Worm (Caenorhabditis elegans) whole organism, young adult: ENCODE measurements around the gene hizr-1.

Experiments used
- B0336.3 ChIP-seq: fragments of 200-800 bp; sonication (Bioruptor generic); IDR thresholded peaks from 2 replicates; pipeline ENCODE4 v1.3.6; 2022; ENCODE audit warnings: missing genetic modification characterization, missing compliant biosample characterization
- D2030.7 ChIP-seq: fragments of 200-800 bp; sonication (Bioruptor generic); IDR thresholded peaks from 2 replicates; pipeline ENCODE4 v1.3.6; 2022; ENCODE audit warnings: missing genetic modification reagents, missing genetic modification characterization, missing compliant biosample characterization
- F57A8.1 ChIP-seq: fragments of 200-800 bp; sonication (Bioruptor generic); optimal IDR thresholded peaks from 2 replicates; lab custom pipeline; 2018; ENCODE audit warnings: mild to moderate bottlenecking, missing genetic modification characterization, moderate library complexity, missing compliant biosample characterization
- K11D2.4 ChIP-seq: fragments of 200-800 bp; sonication (Bioruptor generic); IDR thresholded peaks from 2 replicates; pipeline ENCODE4 v1.3.6; 2022; ENCODE audit warnings: missing genetic modification reagents, missing genetic modification characterization, missing compliant biosample characterization
- T07F8.4 ChIP-seq: sonication (generic microtip); optimal IDR thresholded peaks from 2 replicates; lab custom pipeline; 2016; ENCODE audit warnings: mild to moderate bottlenecking, missing genetic modification characterization, moderate library complexity, missing compliant biosample characterization
- T26A5.8 ChIP-seq: sonication (generic microtip); optimal IDR thresholded peaks from 2 replicates; lab custom pipeline; 2016; ENCODE audit warnings: missing genetic modification characterization, missing compliant biosample characterization
- Y53G8AR.9 ChIP-seq: fragments of 200-800 bp; sonication (Bioruptor generic); conservative IDR thresholded peaks from 2 replicates; pipeline ENCODE4 v1.3.6; 2022; ENCODE audit warnings: missing genetic modification reagents, missing genetic modification characterization, missing compliant biosample characterization
- Y95B8A.8 ChIP-seq: fragments of 200-800 bp; sonication (Bioruptor generic); IDR thresholded peaks from 2 replicates; pipeline ENCODE4 v1.3.6; 2022; ENCODE audit warnings: missing genetic modification reagents, missing genetic modification characterization, missing compliant biosample characterization
- ama-1 ChIP-seq, 3 experiments: fragments of 150-350 bp in 1 of 3; sonication (generic microtip) in 2 of 3; optimal IDR thresholded peaks; 2 replicates each; lab custom pipeline; 2014 to 2018; ENCODE audit warnings: missing biosample characterization in 2 of 3, missing genetic modification characterization in 2 of 3, missing genetic modification reagents in 2 of 3
- athp-1 ChIP-seq: sonication (generic microtip); optimal IDR thresholded peaks from 2 replicates; lab custom pipeline; 2017; ENCODE audit warnings: mild to moderate bottlenecking, missing genetic modification characterization, missing compliant biosample characterization
- attf-6 ChIP-seq: fragments of 200-800 bp; sonication (Bioruptor generic); IDR thresholded peaks from 2 replicates; pipeline ENCODE4 v1.3.6; 2022; ENCODE audit warnings: missing genetic modification reagents, missing genetic modification characterization, missing compliant biosample characterization
- ccch-3 ChIP-seq: fragments of 200-800 bp; sonication (Bioruptor generic); optimal IDR thresholded peaks from 2 replicates; lab custom pipeline; 2018; ENCODE audit warnings: mild to moderate bottlenecking, missing genetic modification characterization, missing compliant biosample characterization
- ceh-79 ChIP-seq: sonication (generic microtip); optimal IDR thresholded peaks from 2 replicates; lab custom pipeline; 2017; ENCODE audit warnings: mild to moderate bottlenecking, missing genetic modification characterization, missing compliant biosample characterization
- chd-7 ChIP-seq: sonication (generic microtip); optimal IDR thresholded peaks from 2 replicates; lab custom pipeline; 2016; ENCODE audit warnings: mild to moderate bottlenecking, missing genetic modification characterization, moderate library complexity, missing compliant biosample characterization
- dpl-1 ChIP-seq: fragments of 150-350 bp; optimal IDR thresholded peaks from 2 replicates; lab custom pipeline; 2014; ENCODE audit warnings: missing biosample characterization, missing genetic modification reagents, missing genetic modification characterization
- efl-1 ChIP-seq: fragments of 150-350 bp; optimal IDR thresholded peaks from 2 replicates; lab custom pipeline; 2014; ENCODE audit warnings: missing biosample characterization, missing genetic modification reagents, missing genetic modification characterization
- egrh-3 ChIP-seq: fragments of 200-800 bp; sonication (Bioruptor generic); IDR thresholded peaks from 2 replicates; pipeline ENCODE4 v1.3.6; 2022; ENCODE audit warnings: missing genetic modification reagents, missing genetic modification characterization, missing compliant biosample characterization
- ekl-4 ChIP-seq: fragments of 200-800 bp; sonication (Bioruptor generic); IDR thresholded peaks from 2 replicates; pipeline ENCODE4 v1.3.6; 2022; ENCODE audit warnings: missing genetic modification reagents, missing genetic modification characterization, missing compliant biosample characterization
- ets-4 ChIP-seq: fragments of 200-800 bp; sonication (Bioruptor generic); optimal IDR thresholded peaks from 2 replicates; lab custom pipeline; 2018; ENCODE audit warnings: mild to moderate bottlenecking, missing genetic modification characterization, missing compliant biosample characterization
- hmg-1.2 ChIP-seq: fragments of 200-800 bp; sonication (Bioruptor generic); IDR thresholded peaks from 2 replicates; pipeline ENCODE4 v1.3.6; 2022; ENCODE audit warnings: missing genetic modification reagents, missing genetic modification characterization, missing compliant biosample characterization
- hmg-20 ChIP-seq: fragments of 200-800 bp; sonication (Bioruptor generic); IDR thresholded peaks from 2 replicates; pipeline ENCODE4 v1.3.6; 2022; ENCODE audit warnings: missing genetic modification reagents, missing genetic modification characterization, missing compliant biosample characterization
- hsf-1 ChIP-seq: fragments of 200-800 bp; sonication (Bioruptor generic); IDR thresholded peaks from 2 replicates; pipeline ENCODE4 v1.3.6; 2022; ENCODE audit warnings: missing genetic modification reagents, missing genetic modification characterization, missing compliant biosample characterization
- let-526 ChIP-seq: fragments of 200-800 bp; sonication (Bioruptor generic); IDR thresholded peaks from 2 replicates; pipeline ENCODE4 v1.3.6; 2022; ENCODE audit warnings: missing genetic modification reagents, missing genetic modification characterization, missing compliant biosample characterization
- let-607 ChIP-seq, 2 experiments: fragments of 200-800 bp in 1 of 2; sonication (Bioruptor generic) in 1 of 2; sonication (generic microtip) in 1 of 2; optimal IDR thresholded peaks; 2 replicates each; lab custom pipeline; 2016 to 2018; ENCODE audit warnings: mild to moderate bottlenecking in 2 of 2, missing compliant biosample characterization in 2 of 2, missing genetic modification characterization in 2 of 2, moderate library complexity in 2 of 2, missing genotype in 1 of 2
- lin-26 ChIP-seq: fragments of 200-800 bp; sonication (Bioruptor generic); IDR thresholded peaks from 2 replicates; pipeline ENCODE4 v1.3.6; 2022; ENCODE audit warnings: missing genetic modification reagents, missing genetic modification characterization, missing compliant biosample characterization
- lsl-1 ChIP-seq: fragments of 200-800 bp; sonication (Bioruptor generic); optimal IDR thresholded peaks from 2 replicates; lab custom pipeline; 2018; ENCODE audit warnings: mild to moderate bottlenecking, missing genetic modification characterization, moderate library complexity, missing compliant biosample characterization
- madf-3 ChIP-seq: fragments of 200-800 bp; sonication (Bioruptor generic); IDR thresholded peaks from 2 replicates; pipeline ENCODE4 v1.3.6; 2022; ENCODE audit warnings: missing genetic modification reagents, missing genetic modification characterization, missing compliant biosample characterization
- mel-28 ChIP-seq: sonication (generic microtip); optimal IDR thresholded peaks from 2 replicates; lab custom pipeline; 2016; ENCODE audit warnings: borderline replicate concordance, mild to moderate bottlenecking, missing genetic modification characterization, missing compliant biosample characterization
- nfya-1 ChIP-seq: sonication (generic microtip); optimal IDR thresholded peaks from 2 replicates; lab custom pipeline; 2017; ENCODE audit warnings: antibody characterized with exemption, missing compliant biosample characterization, missing genetic modification characterization, borderline replicate concordance; ENCODE audit not compliant: insufficient read depth
- nhr-179 ChIP-seq: sonication (generic microtip); optimal IDR thresholded peaks from 2 replicates; lab custom pipeline; 2016; ENCODE audit warnings: mild to moderate bottlenecking, missing genetic modification characterization, missing compliant biosample characterization
- nhr-90 ChIP-seq: sonication (generic microtip); optimal IDR thresholded peaks from 2 replicates; lab custom pipeline; 2016; ENCODE audit warnings: missing genotype, mild to moderate bottlenecking, missing genetic modification characterization, missing compliant biosample characterization
- rcor-1 ChIP-seq: fragments of 200-800 bp; sonication (Bioruptor generic); IDR thresholded peaks from 2 replicates; pipeline ENCODE4 v1.3.6; 2022; ENCODE audit warnings: missing genetic modification reagents, missing genetic modification characterization, missing compliant biosample characterization
- rec-8 ChIP-seq, 2 experiments: sonication (generic microtip); optimal IDR thresholded peaks; 2 replicates each; lab custom pipeline; 2016; ENCODE audit warnings: mild to moderate bottlenecking in 2 of 2, missing genetic modification characterization in 2 of 2, missing genetic modification reagents in 2 of 2, missing genotype in 2 of 2, missing biosample characterization in 1 of 2, missing compliant biosample characterization in 1 of 2, moderate library complexity in 1 of 2
- repo-1 ChIP-seq: sonication (generic microtip); optimal IDR thresholded peaks from 2 replicates; lab custom pipeline; 2017; ENCODE audit warnings: mild to moderate bottlenecking, missing genetic modification characterization, missing compliant biosample characterization
- rpc-1 ChIP-seq, 2 experiments: fragments of 150-350 bp in 1 of 2; sonication (generic microtip) in 1 of 2; optimal IDR thresholded peaks; 2 replicates each; lab custom pipeline; 2014 to 2018; ENCODE audit warnings: missing biosample characterization in 1 of 2, missing genetic modification characterization in 1 of 2, missing genetic modification reagents in 1 of 2, missing genotype in 1 of 2
- sdz-38 ChIP-seq: sonication (generic microtip); optimal IDR thresholded peaks from 2 replicates; lab custom pipeline; 2016; ENCODE audit warnings: missing genotype, missing genetic modification characterization, missing compliant biosample characterization
- somi-1 ChIP-seq: fragments of 200-800 bp; sonication (Bioruptor generic); optimal IDR thresholded peaks from 2 replicates; lab custom pipeline; 2018; ENCODE audit warnings: mild to moderate bottlenecking, missing genetic modification characterization, missing compliant biosample characterization
- tbx-9 ChIP-seq: sonication (generic microtip); optimal IDR thresholded peaks from 2 replicates; lab custom pipeline; 2016; ENCODE audit warnings: borderline replicate concordance, missing genetic modification characterization, inconsistent platforms, missing compliant biosample characterization
- tlf-1 ChIP-seq: fragments of 200-800 bp; sonication (Bioruptor generic); optimal IDR thresholded peaks from 2 replicates; lab custom pipeline; 2018; ENCODE audit warnings: mild to moderate bottlenecking, missing genetic modification characterization, missing compliant biosample characterization
- zfh-2 ChIP-seq: fragments of 200-800 bp; sonication (Bioruptor generic); conservative IDR thresholded peaks from 2 replicates; pipeline ENCODE4 v1.3.6; 2022; ENCODE audit warnings: missing genetic modification reagents, missing genetic modification characterization, missing compliant biosample characterization
- zim-3 ChIP-seq: sonication (generic microtip); optimal IDR thresholded peaks from 2 replicates; lab custom pipeline; 2017; ENCODE audit warnings: mild to moderate bottlenecking, missing genetic modification characterization, moderate library complexity, missing compliant biosample characterization
- ztf-18 ChIP-seq: sonication (generic microtip); optimal IDR thresholded peaks from 2 replicates; lab custom pipeline; 2016; ENCODE audit warnings: missing genotype, mild to moderate bottlenecking, missing genetic modification characterization, missing compliant biosample characterization
- ztf-22 ChIP-seq: fragments of 200-800 bp; sonication (Bioruptor generic); optimal IDR thresholded peaks from 2 replicates; lab custom pipeline; 2018; ENCODE audit warnings: mild to moderate bottlenecking, missing genetic modification characterization, moderate library complexity, missing compliant biosample characterization
- ztf-26 ChIP-seq: sonication (generic microtip); optimal IDR thresholded peaks from 2 replicates; lab custom pipeline; 2017; ENCODE audit warnings: missing genetic modification characterization, missing compliant biosample characterization

hizr-1 gene

DNA sequence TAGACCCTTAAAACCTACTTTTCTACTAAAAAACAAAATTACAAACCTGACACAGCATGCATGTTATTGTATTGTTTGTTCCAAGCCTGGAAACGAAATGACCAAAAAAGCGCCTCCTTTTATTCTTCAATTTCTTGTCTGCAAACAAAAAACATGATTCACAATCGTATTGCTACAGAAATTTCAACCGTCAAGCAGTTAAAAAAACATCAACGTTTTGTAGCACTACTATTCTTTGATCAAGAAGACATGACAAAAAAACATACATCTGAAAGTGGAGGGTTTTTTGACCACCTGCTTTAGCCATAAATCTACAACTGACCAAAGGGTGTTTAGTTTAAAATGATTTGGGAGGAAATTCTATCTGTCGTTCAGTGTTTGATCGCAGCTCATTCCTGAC, 36.9 kb upstream of the hizr-1 start, which contains the start of gene F38B2.6:
TSS of gene F38B2.6 (minus strand) at position 101 of the 400 bp plus-strand sequence.
- TF ChIP-seq madf-3 (GFP tag; lab: Robert Waterston, UW) = no peak
- TF ChIP-seq tlf-1 = no peak
- TF ChIP-seq hsf-1 (GFP tag; lab: Robert Waterston, UW) = no peak
- TF ChIP-seq ceh-79 = no peak
- no peak for TF ChIP-seq rcor-1 (GFP tag; lab: Robert Waterston, UW)

DNA sequence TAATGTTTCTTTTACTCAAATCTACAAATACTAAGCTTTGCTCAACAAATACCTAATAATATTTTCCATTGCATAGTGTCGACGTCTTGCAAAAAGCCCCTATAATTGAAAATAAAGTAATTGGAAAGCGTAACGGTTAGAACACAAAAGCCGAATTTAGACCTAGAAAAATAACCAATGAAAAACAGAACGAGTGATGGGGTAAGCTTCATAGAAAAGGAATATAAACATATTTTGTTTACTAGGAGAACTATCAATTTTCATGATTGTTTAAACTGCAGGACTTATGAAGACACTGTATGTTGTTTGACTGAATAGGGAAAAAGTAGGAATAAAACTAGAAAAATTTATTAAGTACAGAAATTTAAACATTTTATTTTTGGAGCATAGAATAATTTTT, 31.8 kb upstream of the hizr-1 start, which contains the start of gene F38B2.3:
TSS of gene F38B2.3 (minus strand) at position 101 of the 400 bp plus-strand sequence.
- TF ChIP-seq ets-4 (no peak), ztf-26 (tag; lab: Kevin White, UChicago) (no peak), T07F8.4 (no peak), ama-1 (optimal IDR thresholded peaks at IDR 0.05; lab: Kevin White, UChicago) (no peak), ama-1 (GFP tag; optimal IDR thresholded peaks at IDR 0.05; lab: Kevin White, UChicago) (no peak), let-607 (tag; optimal IDR thresholded peaks at IDR 0.05; lab: Kevin White, UChicago) (no peak), egrh-3 (no peak), hmg-1.2 (GFP tag; lab: Robert Waterston, UW) (no peak), chd-7 (tag; lab: Kevin White, UChicago) (no peak), F57A8.1 (GFP tag; lab: Kevin White, UChicago) (no peak), repo-1 (no peak), nhr-90 (tag; lab: Kevin White, UChicago) (no peak), ccch-3 (GFP tag; lab: Kevin White, UChicago) (no peak), ztf-18 (tag; lab: Kevin White, UChicago) (no peak), tbx-9 (tag; lab: Kevin White, UChicago) (no peak)

DNA sequence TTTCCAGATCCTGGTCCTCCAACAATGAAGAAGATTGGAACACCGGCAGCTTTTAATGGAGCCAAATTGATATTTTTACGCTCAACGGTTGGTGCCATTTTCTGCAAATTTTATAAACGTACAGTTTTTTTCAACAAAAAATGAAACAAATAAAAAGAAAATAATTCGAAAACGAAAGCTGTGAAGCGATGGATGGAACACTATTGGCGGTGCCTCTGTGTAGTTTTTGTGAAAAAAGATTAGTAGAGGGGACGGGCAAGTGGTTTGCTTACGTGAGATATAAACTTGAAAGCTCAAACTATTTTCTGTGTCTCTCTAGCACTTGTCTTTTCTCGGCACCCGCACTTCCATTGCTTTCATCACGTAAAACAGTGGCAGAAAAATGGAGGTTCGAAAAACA, 30.5 kb upstream of the hizr-1 start, which contains the start of gene F38B2.4:
TSS of gene F38B2.4 (minus strand) at position 101 of the 400 bp plus-strand sequence.
- TF ChIP-seq Y53G8AR.9 (GFP tag; lab: Robert Waterston, UW) (no peak), rec-8 (tag; optimal IDR thresholded peaks at IDR 0.05; lab: Kevin White, UChicago) (no peak), D2030.7 (GFP tag; lab: Robert Waterston, UW) (no peak), attf-6 (GFP tag; lab: Robert Waterston, UW) (no peak), sdz-38 (tag; lab: Kevin White, UChicago) (no peak), B0336.3 (GFP tag; lab: Robert Waterston, UW) (no peak), K11D2.4 (no peak), Y95B8A.8 (GFP tag; lab: Robert Waterston, UW) (no peak), zfh-2 (GFP tag; lab: Robert Waterston, UW) (no peak), egrh-3 (no peak), mel-28 (tag; lab: Kevin White, UChicago) (no peak), athp-1 (tag; lab: Kevin White, UChicago) (no peak), lsl-1 (GFP tag; lab: Kevin White, UChicago) (no peak), ztf-22 (GFP tag; lab: Kevin White, UChicago) (no peak)

DNA sequence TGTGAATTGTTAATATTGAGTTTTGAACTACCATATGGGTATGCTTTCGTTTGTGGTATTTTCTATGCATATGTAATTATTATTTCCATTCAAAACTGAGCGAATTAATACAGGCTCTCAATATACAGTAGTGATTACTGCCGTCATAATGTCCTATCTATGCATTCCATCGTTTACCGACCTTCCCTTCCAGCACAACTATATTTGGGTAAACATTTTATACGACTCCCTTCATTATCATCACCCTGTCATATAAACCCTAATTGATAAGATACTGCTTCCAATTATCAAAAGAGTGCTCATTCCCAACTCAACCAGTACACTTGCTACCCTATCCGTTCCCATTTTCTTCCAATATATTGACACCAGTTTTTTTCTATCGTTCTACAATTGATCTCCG, 28.2 kb upstream of the hizr-1 start:
- no peak for TF ChIP-seq Y53G8AR.9 (GFP tag; lab: Robert Waterston, UW)
- TF ChIP-seq T26A5.8 (tag; lab: Kevin White, UChicago) = no peak
- no peak for TF ChIP-seq dpl-1
- no peak for TF ChIP-seq Y95B8A.8 (GFP tag; lab: Robert Waterston, UW)
- no peak for TF ChIP-seq ets-4
- no peak for TF ChIP-seq let-526
- no peak for TF ChIP-seq ekl-4 (GFP tag; lab: Robert Waterston, UW)
- TF ChIP-seq nhr-179 (tag; lab: Kevin White, UChicago) = no peak
- TF ChIP-seq zim-3 (tag; lab: Kevin White, UChicago) = no peak
- no peak for TF ChIP-seq rcor-1 (GFP tag; lab: Robert Waterston, UW)
- TF ChIP-seq F57A8.1 (GFP tag; lab: Kevin White, UChicago) = no peak
- no peak for TF ChIP-seq nfya-1 (tag; lab: Kevin White, UChicago)
- TF ChIP-seq rpc-1 (optimal IDR thresholded peaks at IDR 0.05; lab: Kevin White, UChicago) = no peak
- TF ChIP-seq rpc-1 (tag; optimal IDR thresholded peaks at IDR 0.05; lab: Kevin White, UChicago) = no peak
- TF ChIP-seq efl-1 (GFP tag; lab: Kevin White, UChicago) = no peak
- TF ChIP-seq lin-26 (GFP tag; lab: Robert Waterston, UW) = no peak
- no peak for TF ChIP-seq somi-1 (GFP tag; lab: Kevin White, UChicago)
- TF ChIP-seq hmg-20 (GFP tag; lab: Robert Waterston, UW) = no peak
